Worm (Caenorhabditis elegans) whole organism, midembryonic: ENCODE results near the gene Y39H10B.3.

ENCODE experiments used
- klf-2 ChIP-seq: fragments of 200-800 bp; sonication (Bioruptor generic); conservative IDR thresholded peaks from 2 replicates; pipeline ENCODE4 v1.3.6; 2022; ENCODE audit warnings: missing genetic modification reagents, missing genetic modification characterization, missing compliant biosample characterization
- med-1 ChIP-seq: sonication (generic microtip); optimal IDR thresholded peaks from 2 replicates; lab custom pipeline; 2017; ENCODE audit warnings: missing genetic modification characterization, mild to moderate bottlenecking, missing compliant biosample characterization, antibody characterized with exemption, missing genetic modification reagents; ENCODE audit not compliant: insufficient read depth

DNA sequence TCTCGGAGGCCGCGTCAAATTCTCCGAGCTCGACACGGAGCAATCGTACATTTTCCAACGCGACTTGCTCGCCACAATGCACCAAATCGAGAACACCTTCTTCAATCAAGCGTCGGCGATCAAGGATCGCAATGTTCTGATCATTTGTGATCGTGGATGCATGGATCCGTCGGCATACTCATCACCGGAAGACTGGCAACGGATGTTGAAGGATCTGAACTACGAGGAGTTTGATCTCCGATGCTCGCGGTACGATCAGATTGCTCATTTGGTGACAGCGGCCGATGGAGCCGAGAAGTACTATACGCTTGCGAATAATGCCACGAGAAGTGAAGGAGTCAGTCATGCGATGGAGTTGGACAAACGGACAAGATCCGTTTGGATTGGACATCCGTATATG, 27.9 kb downstream of the Y39H10B.3 start:
- TF ChIP-seq klf-2 (no peak), med-1 (GFP tag; lab: Kevin White, UChicago) (no peak)
